Worm (Caenorhabditis elegans): ENCODE results near the gene cyp-33E3.

ce11 chrIV:8587605-8588004, 27.2 kb upstream of the cyp-33E3 start:
- TF ChIP-seq sox-4 (tag; optimal IDR thresholded peaks at IDR 0.05) (no peak), rnt-1 (tag; optimal IDR thresholded peaks at IDR 0.05) (no peak), pha-2 (tag; optimal IDR thresholded peaks at IDR 0.05) (no peak), pros-1 (tag; optimal IDR thresholded peaks at IDR 0.05) (no peak), nfya-1 (tag; optimal IDR thresholded peaks at IDR 0.05) (no peak), pqm-1 (tag; optimal IDR thresholded peaks at IDR 0.05) (no peak), ama-1 (optimal IDR thresholded peaks at IDR 0.05) (no peak), F13H6.1 (tag; optimal IDR thresholded peaks at IDR 0.05) (no peak)

Measured in whole organism, late embryonic.